Fruit fly (Drosophila melanogaster): ENCODE data around the gene rdx.

- no peak for TF ChIP-seq CG14655 (GFP tag; optimal IDR thresholded peaks at IDR 0.05)
- no peak for TF ChIP-seq Snoo (tag; optimal IDR thresholded peaks at IDR 0.05)
- TF ChIP-seq CG4496 (GFP tag; IDR thresholded peaks at IDR 0.05): no peak
- TF ChIP-seq EcR (GFP tag; optimal IDR thresholded peaks at IDR 0.05): no peak
- no peak for TF ChIP-seq CG8301 (tag; optimal IDR thresholded peaks at IDR 0.05)
- no peak for TF ChIP-seq gl (tag; optimal IDR thresholded peaks at IDR 0.05)
- TF ChIP-seq Pif1A (GFP tag; optimal IDR thresholded peaks at IDR 0.05): no peak
- TF ChIP-seq Ets98B (GFP tag; IDR thresholded peaks at IDR 0.05): no peak
These were observed 85.7 kb downstream of the rdx start for dm6 chr3R:13946117-13946516.
